Worm (Caenorhabditis elegans): ENCODE results near the gene gcy-36.

ce11 chrX:15507830-15508347, 29.1 kb downstream of the gcy-36 start, which contains the start of gene zipt-7.2:
- TF ChIP-seq nhr-11 (tag; optimal IDR thresholded peaks at IDR 0.05) (no peak), mml-1 (tag; optimal IDR thresholded peaks at IDR 0.05) (no peak), nhr-237 (tag; optimal IDR thresholded peaks at IDR 0.05) (no peak), nhr-77 (tag; optimal IDR thresholded peaks at IDR 0.05) (no peak), ceh-82 (tag; optimal IDR thresholded peaks at IDR 0.05) (no peak), nhr-28 (tag; optimal IDR thresholded peaks at IDR 0.05) (no peak), skn-1 (tag; optimal IDR thresholded peaks at IDR 0.05) (no peak), pqm-1 (tag; optimal IDR thresholded peaks at IDR 0.05) (no peak)

Measured in whole organism, L3 larva.